Fruit fly (Drosophila melanogaster) whole organism, embryonic: ENCODE measurements around the gene CG7016.

Experiments
- Atf-2 ChIP-seq: fragments of 200-800 bp; sonication (Bioruptor generic); optimal IDR thresholded peaks from 2 replicates; lab custom pipeline; 2016; ENCODE audit warnings: missing biosample characterization, missing genetic modification characterization
- Awh ChIP-seq: fragments of 200-800 bp; sonication (Bioruptor generic); IDR thresholded peaks from 2 replicates; pipeline ENCODE4, ENCODE4 v1.3.6; 2022; ENCODE audit warnings: missing biosample characterization, missing genetic modification characterization
- CG10274 ChIP-seq: fragments of 200-800 bp; sonication (Bioruptor generic); optimal IDR thresholded peaks from 3 replicates; lab custom pipeline; 2017; ENCODE audit warnings: missing biosample characterization, mild to moderate bottlenecking, missing genetic modification characterization
- CG11085 ChIP-seq: fragments of 200-800 bp; sonication (Bioruptor generic); IDR thresholded peaks from 2 replicates; pipeline ENCODE4 v1.3.6; 2022; ENCODE audit warnings: missing biosample characterization, missing genetic modification characterization
- CG11504 ChIP-seq: fragments of 200-800 bp; sonication (Bioruptor generic); optimal IDR thresholded peaks from 3 replicates; lab custom pipeline; 2019; ENCODE audit warnings: missing biosample characterization, mild to moderate bottlenecking, missing genetic modification characterization, moderate library complexity
- CG14965 ChIP-seq: fragments of 200-800 bp; sonication (Bioruptor generic); optimal IDR thresholded peaks from 2 replicates; lab custom pipeline; 2016; ENCODE audit warnings: missing biosample characterization, missing genetic modification characterization, borderline replicate concordance
- CG15269 ChIP-seq: fragments of 200-800 bp; sonication (Bioruptor generic); optimal IDR thresholded peaks from 2 replicates; lab custom pipeline; 2018; ENCODE audit warnings: missing biosample characterization, mild to moderate bottlenecking, missing genetic modification characterization, moderate library complexity
- CG1529 ChIP-seq: fragments of 200-800 bp; sonication (Bioruptor generic); optimal IDR thresholded peaks from 3 replicates; lab custom pipeline; 2018; ENCODE audit warnings: missing biosample characterization, missing genetic modification characterization
- CG15479 ChIP-seq: fragments of 200-800 bp; sonication (Bioruptor generic); optimal IDR thresholded peaks from 3 replicates; lab custom pipeline; 2019; ENCODE audit warnings: missing biosample characterization, mild to moderate bottlenecking, missing genetic modification characterization, moderate library complexity
- CG15696 ChIP-seq: fragments of 200-800 bp; sonication (Bioruptor generic); optimal IDR thresholded peaks from 2 replicates; lab custom pipeline; 2019; ENCODE audit warnings: missing biosample characterization, mild to moderate bottlenecking, missing genetic modification characterization, moderate library complexity
- CG1603 ChIP-seq: fragments of 200-800 bp; sonication (Bioruptor generic); optimal IDR thresholded peaks from 2 replicates; lab custom pipeline; 2019; ENCODE audit warnings: missing biosample characterization, mild to moderate bottlenecking, missing genetic modification characterization, moderate library complexity
- CG32772 ChIP-seq: fragments of 200-800 bp; sonication (Bioruptor generic); IDR thresholded peaks from 2 replicates; pipeline ENCODE4 v1.3.6; 2022; ENCODE audit warnings: missing biosample characterization, missing genetic modification characterization
- CG7357 ChIP-seq: fragments of 200-800 bp; sonication (Bioruptor generic); IDR thresholded peaks from 3 replicates; pipeline ENCODE4 v1.3.6; 2022; ENCODE audit warnings: missing biosample characterization, missing genetic modification characterization
- CG7963 ChIP-seq: fragments of 200-800 bp; sonication (Bioruptor generic); IDR thresholded peaks from 3 replicates; pipeline ENCODE4 v1.3.6; 2022; ENCODE audit warnings: missing biosample characterization, missing genetic modification characterization; ENCODE audit not compliant: partially characterized antibody
- CG7987 ChIP-seq: fragments of 200-800 bp; sonication (Bioruptor generic); optimal IDR thresholded peaks from 2 replicates; lab custom pipeline; 2018; ENCODE audit warnings: missing biosample characterization, mild to moderate bottlenecking, missing genetic modification characterization, moderate library complexity
- CG9437 ChIP-seq: fragments of 200-800 bp; sonication (Bioruptor generic); optimal IDR thresholded peaks from 2 replicates; lab custom pipeline; 2018; ENCODE audit warnings: missing biosample characterization, mild to moderate bottlenecking, missing genetic modification characterization
- CkIIα-i1 ChIP-seq: fragments of 200-800 bp; sonication (Bioruptor generic); IDR thresholded peaks from 2 replicates; pipeline ENCODE4 v1.3.6; 2022; ENCODE audit warnings: missing biosample characterization, missing genetic modification characterization
- D19A ChIP-seq: fragments of 200-800 bp; optimal IDR thresholded peaks from 3 replicates; lab custom pipeline; 2019; ENCODE audit warnings: missing biosample characterization, mild to moderate bottlenecking, missing genetic modification characterization, moderate library complexity
- D19B ChIP-seq: fragments of 200-800 bp; sonication (Bioruptor generic); optimal IDR thresholded peaks from 2 replicates; lab custom pipeline; 2017; ENCODE audit warnings: missing biosample characterization, mild to moderate bottlenecking, missing genetic modification characterization
- Deaf1 ChIP-seq: fragments of 200-800 bp; optimal IDR thresholded peaks from 3 replicates; lab custom pipeline; 2019; ENCODE audit warnings: missing biosample characterization, mild to moderate bottlenecking, missing genetic modification characterization, moderate library complexity
- Drgx ChIP-seq: fragments of 200-800 bp; sonication (Bioruptor generic); IDR thresholded peaks from 2 replicates; pipeline ENCODE4 v1.3.6; 2022; ENCODE audit warnings: missing biosample characterization, missing genetic modification characterization
- Elba2 ChIP-seq: fragments of 200-800 bp; sonication (Bioruptor generic); optimal IDR thresholded peaks from 3 replicates; lab custom pipeline; 2016; ENCODE audit warnings: missing biosample characterization, missing genetic modification characterization
- HLHmδ ChIP-seq: fragments of 200-800 bp; sonication (Bioruptor generic); optimal IDR thresholded peaks from 2 replicates; lab custom pipeline; 2018; ENCODE audit warnings: missing biosample characterization, mild to moderate bottlenecking, missing genetic modification characterization, moderate library complexity
- Hmr ChIP-seq: fragments of 200-800 bp; sonication (Bioruptor generic); optimal IDR thresholded peaks from 3 replicates; lab custom pipeline; 2017; ENCODE audit warnings: mild to moderate bottlenecking, missing biosample characterization, missing genetic modification reagents, missing genetic modification characterization
- Myb ChIP-seq: fragments of 200-800 bp; sonication (Bioruptor generic); optimal IDR thresholded peaks from 2 replicates; lab custom pipeline; 2016; ENCODE audit warnings: missing biosample characterization, missing genetic modification characterization
- NC2β ChIP-seq: fragments of 200-800 bp; sonication (Bioruptor generic); optimal IDR thresholded peaks from 2 replicates; lab custom pipeline; 2016; ENCODE audit warnings: missing biosample characterization, missing genetic modification characterization
- Optix ChIP-seq: fragments of 200-800 bp; sonication (Bioruptor generic); IDR thresholded peaks from 3 replicates; pipeline ENCODE4 v1.3.6; 2022; ENCODE audit warnings: missing biosample characterization, missing genetic modification characterization
- Sox100B ChIP-seq: fragments of 200-800 bp; sonication (Bioruptor generic); optimal IDR thresholded peaks from 3 replicates; lab custom pipeline; 2018; ENCODE audit warnings: missing biosample characterization, mild to moderate bottlenecking, missing genetic modification characterization
- cg ChIP-seq: fragments of 200-800 bp; sonication (Bioruptor generic); optimal IDR thresholded peaks from 3 replicates; lab custom pipeline; 2019; ENCODE audit warnings: missing biosample characterization, mild to moderate bottlenecking, missing genetic modification characterization, moderate library complexity
- dmrt11E ChIP-seq: fragments of 200-800 bp; sonication (Bioruptor generic); optimal IDR thresholded peaks from 3 replicates; lab custom pipeline; 2018; ENCODE audit warnings: missing biosample characterization, mild to moderate bottlenecking, missing genetic modification characterization, moderate library complexity
- dpn ChIP-seq, 2 experiments: fragments of 200-800 bp; sonication (Bioruptor generic); optimal IDR thresholded peaks; 3 replicates each; lab custom pipeline; 2016; ENCODE audit warnings: missing biosample characterization in 2 of 2, missing genetic modification characterization in 2 of 2
- gce ChIP-seq: fragments of 200-800 bp; sonication (Bioruptor generic); IDR thresholded peaks from 3 replicates; pipeline ENCODE4 v1.3.6; 2022; ENCODE audit warnings: missing biosample characterization, missing genetic modification characterization
- gcm ChIP-seq: fragments of 200-800 bp; sonication (Bioruptor generic); optimal IDR thresholded peaks from 2 replicates; lab custom pipeline; 2019; ENCODE audit warnings: missing biosample characterization, mild to moderate bottlenecking, missing genetic modification characterization, moderate library complexity
- gem ChIP-seq: fragments of 200-800 bp; sonication (Bioruptor generic); optimal IDR thresholded peaks from 2 replicates; lab custom pipeline; 2019; ENCODE audit warnings: missing biosample characterization, mild to moderate bottlenecking, missing genetic modification characterization, moderate library complexity
- grau ChIP-seq: fragments of 200-800 bp; optimal IDR thresholded peaks from 3 replicates; lab custom pipeline; 2019; ENCODE audit warnings: missing biosample characterization, mild to moderate bottlenecking, missing genetic modification characterization, moderate library complexity
- grn ChIP-seq: fragments of 200-800 bp; sonication (Bioruptor generic); optimal IDR thresholded peaks from 3 replicates; lab custom pipeline; 2017; ENCODE audit warnings: missing biosample characterization, missing genetic modification characterization
- luna ChIP-seq: fragments of 200-800 bp; sonication (Bioruptor generic); optimal IDR thresholded peaks from 2 replicates; lab custom pipeline; 2016; ENCODE audit warnings: missing biosample characterization, missing genetic modification characterization
- mirr ChIP-seq: fragments of 200-800 bp; sonication (Bioruptor generic); optimal IDR thresholded peaks from 3 replicates; lab custom pipeline; 2018; ENCODE audit warnings: missing biosample characterization, mild to moderate bottlenecking, missing genetic modification characterization
- pros ChIP-seq: fragments of 200-800 bp; sonication (Bioruptor generic); optimal IDR thresholded peaks from 3 replicates; lab custom pipeline; 2019; ENCODE audit warnings: missing biosample characterization, mild to moderate bottlenecking, missing genetic modification characterization, moderate library complexity
- sens ChIP-seq: fragments of 200-800 bp; sonication (Bioruptor generic); peaks from one replicate; lab custom pipeline; 2016; ENCODE audit warnings: missing biosample characterization, missing genetic modification characterization
- shn ChIP-seq: fragments of 200-800 bp; sonication (Bioruptor generic); optimal IDR thresholded peaks from 3 replicates; lab custom pipeline; 2016; ENCODE audit warnings: missing biosample characterization, missing genetic modification characterization
- sisA ChIP-seq: fragments of 200-800 bp; sonication (Bioruptor generic); IDR thresholded peaks from 2 replicates; pipeline ENCODE4 v1.3.6; 2022; ENCODE audit warnings: missing biosample characterization, missing genetic modification characterization
- sna ChIP-seq: fragments of 200-800 bp; sonication (Bioruptor generic); IDR thresholded peaks from 2 replicates; pipeline ENCODE4 v1.3.6; 2022; ENCODE audit warnings: missing biosample characterization, missing genetic modification characterization; ENCODE audit not compliant: partially characterized antibody
- sug ChIP-seq: fragments of 200-800 bp; optimal IDR thresholded peaks from 2 replicates; lab custom pipeline; 2019; ENCODE audit warnings: missing biosample characterization, mild to moderate bottlenecking, missing genetic modification characterization, moderate library complexity
- tll ChIP-seq, 2 experiments: fragments of 200-800 bp in 1 of 2; fragments of >200 bp in 1 of 2; sonication (Bioruptor generic) in 1 of 2; optimal IDR thresholded peaks; 2 replicates each; lab custom pipeline; 2017 to 2019; ENCODE audit warnings: missing biosample characterization in 2 of 2, missing genetic modification characterization in 2 of 2, mild to moderate bottlenecking in 1 of 2, moderate library complexity in 1 of 2
- zen ChIP-seq: fragments of 200-800 bp; sonication (Bioruptor generic); optimal IDR thresholded peaks from 3 replicates; lab custom pipeline; 2018; ENCODE audit warnings: missing biosample characterization, mild to moderate bottlenecking, missing genetic modification characterization, moderate library complexity

Gene CG7016

dm6 chr3R:24841635-24842034 lies 21.1 kb upstream of the CG7016 start, which contains the start of gene Esp (continued):
- no peak for TF ChIP-seq CG7963
- TF ChIP-seq Deaf1: peak; percentile 53

dm6 chr3R:24845148-24845547 lies 17.6 kb upstream of the CG7016 start:
- TF ChIP-seq D19A (tag; lab: Kevin White, UChicago): peak; percentile 4
- TF ChIP-seq sens: peak; percentile 52
- peak; percentile 37 for TF ChIP-seq D19B (GFP tag; lab: Kevin White, UChicago)
- peak; percentile 30 for TF ChIP-seq gem (tag; lab: Kevin White, UChicago)
- TF ChIP-seq Elba2 (GFP tag; lab: Kevin White, UChicago): no peak
- TF ChIP-seq Hmr (GFP tag; lab: Kevin White, UChicago): no peak
- TF ChIP-seq Optix (GFP tag; lab: Robert Waterston, UW): no peak
- TF ChIP-seq mirr (GFP tag; lab: Kevin White, UChicago): no peak
- TF ChIP-seq dmrt11E: peak; percentile 2

dm6 chr3R:24845952-24846848 lies 16.5 kb upstream of the CG7016 start:
- peak; percentile 45; the same call in 1 of the 2 replicates for TF ChIP-seq Awh
- TF ChIP-seq shn (GFP tag; lab: Kevin White, UChicago): no peak
- peak; percentile 76 for TF ChIP-seq gcm (GFP tag; lab: Kevin White, UChicago)
- no peak for TF ChIP-seq CkIIα-i1
- TF ChIP-seq grn (GFP tag; lab: Kevin White, UChicago): peak; percentile 61
- peak; percentile 53 for TF ChIP-seq CG15479 (GFP tag; lab: Kevin White, UChicago)
- TF ChIP-seq HLHmδ (GFP tag; lab: Kevin White, UChicago): no peak
- TF ChIP-seq CG15269 (tag; lab: Kevin White, UChicago): no peak
- no peak for TF ChIP-seq Myb
- no peak for TF ChIP-seq pros (GFP tag; lab: Kevin White, UChicago)
- 0 out of 2 replicates have a peak, but pooled peaks have one; percentile 30 for TF ChIP-seq CG32772 (GFP tag; lab: Robert Waterston, UW)
- no peak for TF ChIP-seq sug
- TF ChIP-seq CG15696 (tag; lab: Kevin White, UChicago): no peak
- no peak for TF ChIP-seq gce (GFP tag; lab: Robert Waterston, UW)
- no peak for TF ChIP-seq cg (GFP tag; lab: Kevin White, UChicago)
- no peak for TF ChIP-seq sisA (GFP tag; lab: Robert Waterston, UW)
- TF ChIP-seq dpn (GFP tag; optimal IDR thresholded peaks at IDR 0.05; lab: Kevin White, UChicago): no peak
- no peak for TF ChIP-seq CG7357 (GFP tag; lab: Robert Waterston, UW)
- no peak for TF ChIP-seq luna (GFP tag; lab: Kevin White, UChicago)
- no peak for TF ChIP-seq CG10274 (GFP tag; lab: Kevin White, UChicago)
- no peak for TF ChIP-seq CG9437 (GFP tag; lab: Kevin White, UChicago)
- no peak for TF ChIP-seq Atf-2 (GFP tag; lab: Kevin White, UChicago)
- TF ChIP-seq Sox100B (GFP tag; lab: Kevin White, UChicago): no peak
- no peak for TF ChIP-seq Drgx (GFP tag; lab: Robert Waterston, UW)
- TF ChIP-seq zen (tag; lab: Kevin White, UChicago): peak; percentile 84
- TF ChIP-seq tll (GFP tag; optimal IDR thresholded peaks at IDR 0.05; lab: Kevin White, UChicago): no peak
- no peak for TF ChIP-seq CG7987 (GFP tag; lab: Kevin White, UChicago)
- TF ChIP-seq CG1603 (tag; lab: Kevin White, UChicago): no peak
- no peak for TF ChIP-seq CG11504 (tag; lab: Kevin White, UChicago)
- no peak for TF ChIP-seq sna (GFP tag; lab: Robert Waterston, UW)
- no peak for TF ChIP-seq CG14965
- no peak for TF ChIP-seq CG1529 (GFP tag; lab: Kevin White, UChicago)
- no peak for TF ChIP-seq NC2β (GFP tag; lab: Kevin White, UChicago)
- TF ChIP-seq grau (tag; lab: Kevin White, UChicago): no peak
- TF ChIP-seq CG11085 (GFP tag; lab: Robert Waterston, UW): no peak
